Worm (Caenorhabditis elegans): ENCODE measurements around the gene nhr-166.
A peak's percentile ranks its signal among the peaks of the same experiment; 100 is the strongest.

DNA sequence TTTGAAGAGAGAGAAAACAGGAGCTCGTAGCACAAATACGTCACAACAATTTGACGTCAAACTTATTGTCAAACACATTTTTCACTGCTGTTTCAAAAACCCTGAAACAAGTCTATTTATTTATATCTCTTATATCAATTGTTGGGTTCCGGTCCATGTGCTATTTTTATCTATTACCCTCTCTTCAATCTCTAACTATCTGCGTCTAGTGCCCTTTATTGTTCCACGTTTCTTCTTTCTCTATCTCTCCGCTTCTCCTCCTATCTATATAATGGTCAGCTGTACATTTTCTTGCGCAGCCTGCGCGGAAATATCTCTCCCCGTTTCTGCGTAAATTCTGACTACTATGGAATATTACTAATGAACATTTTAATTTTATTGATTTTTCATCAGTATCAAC is 16.9 kb downstream of the nhr-166 start:
- TF ChIP-seq nhr-25 (tag; optimal IDR thresholded peaks at IDR 0.05) = peak; percentile 48
- peak; percentile 73 for TF ChIP-seq F13H6.1 (tag; optimal IDR thresholded peaks at IDR 0.05)
- no peak for TF ChIP-seq blmp-1 (tag; optimal IDR thresholded peaks at IDR 0.05; ENCODE audit: insufficient read depth)
- no peak for TF ChIP-seq elt-3 (tag; optimal IDR thresholded peaks at IDR 0.05)
- no peak for TF ChIP-seq lin-11 (tag; optimal IDR thresholded peaks at IDR 0.05)
- no peak for TF ChIP-seq sem-4 (tag; optimal IDR thresholded peaks at IDR 0.05)
- TF ChIP-seq lsy-2 (tag; optimal IDR thresholded peaks at IDR 0.05) = peak in 1 of 2 experiments; percentile 57
- TF ChIP-seq nhr-12 (tag; optimal IDR thresholded peaks at IDR 0.05) = no peak
- TF ChIP-seq ceh-82 (tag; optimal IDR thresholded peaks at IDR 0.05) = no peak

Data from whole organism, L2 larva.